Worm (Caenorhabditis elegans): ENCODE results near the gene aat-3.

aat-3 gene

ce11 chrX:2513667-2514198 is 38.3 kb upstream of the aat-3 start:
- TF ChIP-seq nhr-71 (tag; optimal IDR thresholded peaks at IDR 0.05) (no peak), ztf-11 (tag; optimal IDR thresholded peaks at IDR 0.05) (no peak), ama-1 (optimal IDR thresholded peaks at IDR 0.05) (no peak), efl-1 (optimal IDR thresholded peaks at IDR 0.05) (no peak), efl-1 (GFP tag; optimal IDR thresholded peaks at IDR 0.05 in 1 of 2) (peak in 1 of 2 experiments; percentile 91), nhr-237 (tag; optimal IDR thresholded peaks at IDR 0.05) (no peak), zag-1 (tag; optimal IDR thresholded peaks at IDR 0.05) (no peak), C16A3.4 (tag; optimal IDR thresholded peaks at IDR 0.05) (no peak)

ce11 chrX:2515224-2515623 is 36.8 kb upstream of the aat-3 start, which contains the start of gene syg-1:
Gene syg-1 (minus strand): TSS chrX:2515324.
- TF ChIP-seq pax-3 (tag; optimal IDR thresholded peaks at IDR 0.05) (no peak), hlh-4 (tag; optimal IDR thresholded peaks at IDR 0.05) (no peak), C34B4.2 (tag; optimal IDR thresholded peaks at IDR 0.05) (no peak), hpl-2 (GFP tag; optimal IDR thresholded peaks at IDR 0.05) (no peak), dsc-1 (tag; optimal IDR thresholded peaks at IDR 0.05) (no peak), nhr-19 (GFP tag; conservative IDR thresholded peaks at IDR 0.05) (no peak), mab-9 (GFP tag; IDR thresholded peaks at IDR 0.05) (no peak), C04F5.9 (tag; optimal IDR thresholded peaks at IDR 0.05) (no peak), pag-3 (tag; optimal IDR thresholded peaks at IDR 0.05; ENCODE audit: borderline replicate concordance, insufficient read depth) (no peak), nhr-237 (tag; optimal IDR thresholded peaks at IDR 0.05) (no peak), sup-37 (GFP tag; optimal IDR thresholded peaks at IDR 0.05) (no peak), sptf-1 (tag; optimal IDR thresholded peaks at IDR 0.05) (no peak), nhr-85 (tag) (no peak), lin-15B (tag; optimal IDR thresholded peaks at IDR 0.05) (no peak), fkh-8 (tag; optimal IDR thresholded peaks at IDR 0.05) (no peak), skn-1 (tag; optimal IDR thresholded peaks at IDR 0.05) (no peak), ztf-11 (tag; optimal IDR thresholded peaks at IDR 0.05) (no peak), nhr-77 (tag; optimal IDR thresholded peaks at IDR 0.05) (no peak)

- TF ChIP-seq ceh-8 (GFP tag; optimal IDR thresholded peaks at IDR 0.05) (peak; percentile 2), C34B4.2 (tag; optimal IDR thresholded peaks at IDR 0.05) (no peak), xbp-1 (tag; optimal IDR thresholded peaks at IDR 0.05) (no peak), sptf-1 (tag; optimal IDR thresholded peaks at IDR 0.05) (no peak)
Measured at ce11 chrX:2516949-2517696, 34.9 kb upstream of the aat-3 start.

ce11 chrX:2520461-2520860 is 31.6 kb upstream of the aat-3 start:
- TF ChIP-seq lin-35 (GFP tag; optimal IDR thresholded peaks at IDR 0.05): no peak
- peak; percentile 23 for TF ChIP-seq rnt-1 (tag; optimal IDR thresholded peaks at IDR 0.05)

ce11 chrX:2522658-2523057 is 29.4 kb upstream of the aat-3 start:
- TF ChIP-seq nhr-71 (tag; optimal IDR thresholded peaks at IDR 0.05) (no peak), F16B12.6 (tag; optimal IDR thresholded peaks at IDR 0.05) (no peak), aha-1 (tag; optimal IDR thresholded peaks at IDR 0.05) (no peak), ets-5 (GFP tag; IDR thresholded peaks at IDR 0.05) (no peak), pax-3 (tag; optimal IDR thresholded peaks at IDR 0.05) (no peak), lin-14 (GFP tag; optimal IDR thresholded peaks at IDR 0.05) (peak; percentile 19), fkh-10 (GFP tag; optimal IDR thresholded peaks at IDR 0.05) (peak; percentile 52)
